Worm (Caenorhabditis elegans): Measurements from ENCODE around the gene W06G6.2.
A peak's percentile ranks its signal among the peaks of the same experiment; 100 is the strongest.

W06G6.2 gene

ce11 chrV:16595140-16595791, 33.8 kb upstream of the W06G6.2 start, which contains the start of gene cpl-1:
Gene cpl-1, minus strand, starts transcription at chrV:16595346.
- no peak for TF ChIP-seq nhr-76 (tag; optimal IDR thresholded peaks at IDR 0.05)
- peak; percentile 42 for TF ChIP-seq unc-120 (tag; optimal IDR thresholded peaks at IDR 0.05; ENCODE audit: poor library complexity, severe bottlenecking)
- TF ChIP-seq blmp-1 (tag; optimal IDR thresholded peaks at IDR 0.05): no peak
- no peak for TF ChIP-seq ceh-39 (tag; optimal IDR thresholded peaks at IDR 0.05)

ce11 chrV:16596102-16596501, 33.0 kb upstream of the W06G6.2 start:
- TF ChIP-seq tbx-8 (GFP tag; optimal IDR thresholded peaks at IDR 0.05): no peak
- peak; percentile 60 for TF ChIP-seq elt-3 (tag; optimal IDR thresholded peaks at IDR 0.05)

ce11 chrV:16598437-16598836, 30.7 kb upstream of the W06G6.2 start:
- TF ChIP-seq mep-1 (tag; optimal IDR thresholded peaks at IDR 0.05) (no peak), unc-62 (GFP tag; optimal IDR thresholded peaks at IDR 0.05) (peak; percentile 33), flh-1 (GFP tag; optimal IDR thresholded peaks at IDR 0.05) (no peak), unc-120 (tag; optimal IDR thresholded peaks at IDR 0.05; ENCODE audit: poor library complexity, severe bottlenecking) (peak; percentile 13), hlh-1 (tag; optimal IDR thresholded peaks at IDR 0.05) (peak; percentile 22)

- TF ChIP-seq sptf-1 (tag; optimal IDR thresholded peaks at IDR 0.05) (no peak), snpc-4 (tag; optimal IDR thresholded peaks at IDR 0.05) (no peak), ceh-39 (tag; optimal IDR thresholded peaks at IDR 0.05) (no peak), lsy-2 (tag; optimal IDR thresholded peaks at IDR 0.05) (no peak), nhr-2 (tag; optimal IDR thresholded peaks at IDR 0.05) (no peak), unc-62 (GFP tag; optimal IDR thresholded peaks at IDR 0.05) (no peak), nhr-12 (tag; optimal IDR thresholded peaks at IDR 0.05) (no peak), pha-4 (tag; optimal IDR thresholded peaks at IDR 0.05) (no peak), ceh-43 (GFP tag; optimal IDR thresholded peaks at IDR 0.05) (no peak), ham-2 (GFP tag; optimal IDR thresholded peaks at IDR 0.05) (no peak), lin-32 (GFP tag; optimal IDR thresholded peaks at IDR 0.05) (no peak)
These were observed 29.3 kb upstream of the W06G6.2 start for ce11 chrV:16599835-16600234.

ce11 chrV:16600623-16601022, 28.5 kb upstream of the W06G6.2 start, which contains the start of gene T03E6.9:
Gene T03E6.9, minus strand, starts transcription at chrV:16600723.
- TF ChIP-seq ham-2 (GFP tag; optimal IDR thresholded peaks at IDR 0.05) (no peak), blmp-1 (tag; optimal IDR thresholded peaks at IDR 0.05) (no peak), M03D4.4 (tag; optimal IDR thresholded peaks at IDR 0.05) (no peak), unc-120 (tag; optimal IDR thresholded peaks at IDR 0.05; ENCODE audit: poor library complexity, severe bottlenecking) (no peak), ztf-11 (tag; optimal IDR thresholded peaks at IDR 0.05) (no peak)

- TF ChIP-seq ham-2 (GFP tag; optimal IDR thresholded peaks at IDR 0.05) (no peak), ceh-83 (GFP tag; optimal IDR thresholded peaks at IDR 0.05) (no peak), nhr-12 (tag; optimal IDR thresholded peaks at IDR 0.05) (no peak), lsy-2 (tag; optimal IDR thresholded peaks at IDR 0.05) (no peak), ces-1 (GFP tag; optimal IDR thresholded peaks at IDR 0.05) (no peak), unc-62 (GFP tag; optimal IDR thresholded peaks at IDR 0.05) (no peak), unc-120 (tag; optimal IDR thresholded peaks at IDR 0.05; ENCODE audit: poor library complexity, severe bottlenecking) (no peak), lin-13 (tag; optimal IDR thresholded peaks at IDR 0.05) (no peak), nhr-237 (tag; optimal IDR thresholded peaks at IDR 0.05) (no peak), unc-39 (tag; optimal IDR thresholded peaks at IDR 0.05) (no peak)
These were observed 26.0 kb upstream of the W06G6.2 start, which contains the start of gene T03E6.8 for ce11 chrV:16603102-16603501. Gene T03E6.8, minus strand, starts transcription at chrV:16603202.

- no peak for TF ChIP-seq unc-120 (tag; optimal IDR thresholded peaks at IDR 0.05; ENCODE audit: poor library complexity, severe bottlenecking)
- no peak for TF ChIP-seq ceh-39 (tag; optimal IDR thresholded peaks at IDR 0.05)
These were observed 24.8 kb upstream of the W06G6.2 start for ce11 chrV:16604301-16604700.

- no peak for TF ChIP-seq nhr-12 (tag; optimal IDR thresholded peaks at IDR 0.05)
- TF ChIP-seq sptf-1 (tag; optimal IDR thresholded peaks at IDR 0.05): no peak
- no peak for TF ChIP-seq nhr-2 (tag; optimal IDR thresholded peaks at IDR 0.05)
- no peak for TF ChIP-seq nhr-237 (tag; optimal IDR thresholded peaks at IDR 0.05)
- TF ChIP-seq hlh-1 (tag; optimal IDR thresholded peaks at IDR 0.05): no peak
- TF ChIP-seq lsy-2 (tag; optimal IDR thresholded peaks at IDR 0.05): no peak
- no peak for TF ChIP-seq nhr-28 (tag; optimal IDR thresholded peaks at IDR 0.05)
These were observed 23.6 kb upstream of the W06G6.2 start for ce11 chrV:16605463-16605862.
